Worm (Caenorhabditis elegans) whole organism, L4 larva: ENCODE measurements around the gene srab-3.
A peak's percentile ranks its signal among the peaks of the same experiment; 100 is the strongest.

Experiments
- F44E2.7 ChIP-seq: fragments of 200-800 bp; sonication (Bioruptor generic); IDR thresholded peaks from 2 replicates; pipeline ENCODE4 v2.1.2; 2022; ENCODE audit warnings: missing genetic modification characterization, missing compliant biosample characterization
- T20F7.1 ChIP-seq: fragments of 200-800 bp; sonication (Bioruptor generic); optimal IDR thresholded peaks from 2 replicates; lab custom pipeline; 2018; ENCODE audit warnings: mild to moderate bottlenecking, missing genetic modification characterization, missing compliant biosample characterization
- Y105C5A.15 ChIP-seq: fragments of 200-800 bp; sonication (Bioruptor generic); IDR thresholded peaks from 2 replicates; pipeline ENCODE4 v1.3.6; 2022; ENCODE audit warnings: missing genetic modification characterization, missing compliant biosample characterization
- Y75B8A.6 ChIP-seq: fragments of 200-800 bp; sonication (Bioruptor generic); IDR thresholded peaks from 2 replicates; pipeline ENCODE4 v1.3.6; 2022; ENCODE audit warnings: missing genetic modification reagents, missing genetic modification characterization, missing compliant biosample characterization
- aha-1 ChIP-seq: fragments of 150-350 bp; peaks from one replicate; lab custom pipeline; 2014; ENCODE audit warnings: missing biosample characterization, missing genetic modification characterization
- arid-1 ChIP-seq: fragments of 200-800 bp; sonication (Bioruptor generic); conservative IDR thresholded peaks from 2 replicates; pipeline ENCODE4 v1.3.6; 2022; ENCODE audit warnings: missing genetic modification reagents, missing genetic modification characterization, missing compliant biosample characterization
- ceh-44 ChIP-seq: fragments of 200-800 bp; sonication (Bioruptor generic); IDR thresholded peaks from 2 replicates; pipeline ENCODE4 v1.3.6; 2022; ENCODE audit warnings: missing genetic modification reagents, missing genetic modification characterization, missing compliant biosample characterization
- ceh-82 ChIP-seq: sonication (generic microtip); optimal IDR thresholded peaks from 2 replicates; lab custom pipeline; 2017; ENCODE audit warnings: missing biosample characterization, missing genetic modification characterization
- daf-12 ChIP-seq: fragments of 150-350 bp; optimal IDR thresholded peaks from 2 replicates; lab custom pipeline; 2014; ENCODE audit warnings: missing biosample characterization, missing genetic modification reagents, missing genetic modification characterization
- daf-16 ChIP-seq, 3 experiments: sonication (generic microtip); optimal IDR thresholded peaks; 2 replicates each; lab custom pipeline; 2016 to 2017; ENCODE audit warnings: missing genetic modification characterization in 3 of 3, missing genetic modification reagents in 3 of 3, mild to moderate bottlenecking in 2 of 3, missing compliant biosample characterization in 2 of 3, missing biosample characterization in 1 of 3, moderate library complexity in 1 of 3
- daf-8 ChIP-seq: fragments of 200-800 bp; sonication (Bioruptor generic); IDR thresholded peaks from 2 replicates; pipeline ENCODE4 v1.3.6; 2022; ENCODE audit warnings: missing genetic modification characterization, missing compliant biosample characterization
- dmd-6 ChIP-seq: fragments of 200-800 bp; sonication (Bioruptor generic); IDR thresholded peaks from 2 replicates; pipeline ENCODE4 v1.3.6; 2022; ENCODE audit warnings: missing genetic modification reagents, missing genetic modification characterization, missing compliant biosample characterization
- duxl-1 ChIP-seq: sonication (generic microtip); optimal IDR thresholded peaks from 2 replicates; lab custom pipeline; 2016; ENCODE audit warnings: mild to moderate bottlenecking, missing genetic modification characterization, moderate library complexity, missing compliant biosample characterization; ENCODE audit not compliant: poor library complexity
- dve-1 ChIP-seq: sonication (generic microtip); optimal IDR thresholded peaks from 2 replicates; lab custom pipeline; 2017; ENCODE audit warnings: antibody characterized with exemption, mild to moderate bottlenecking, missing genetic modification characterization, missing compliant biosample characterization; ENCODE audit not compliant: insufficient read depth
- egl-43 ChIP-seq: fragments of 200-800 bp; sonication (Bioruptor generic); IDR thresholded peaks from 2 replicates; pipeline ENCODE4 v1.3.6; 2022; ENCODE audit warnings: missing genetic modification reagents, missing genetic modification characterization, missing compliant biosample characterization
- fos-1 ChIP-seq: fragments of 150-350 bp; optimal IDR thresholded peaks from 2 replicates; lab custom pipeline; 2014; ENCODE audit warnings: missing biosample characterization, missing genetic modification characterization
- hlh-11 ChIP-seq: fragments of 200-800 bp; sonication (Bioruptor generic); optimal IDR thresholded peaks from 2 replicates; lab custom pipeline; 2018; ENCODE audit warnings: mild to moderate bottlenecking, missing genetic modification characterization, missing compliant biosample characterization
- hlh-30 ChIP-seq: sonication (generic microtip); optimal IDR thresholded peaks from 2 replicates; lab custom pipeline; 2017; ENCODE audit warnings: antibody characterized with exemption, mild to moderate bottlenecking, missing genetic modification characterization, missing compliant biosample characterization; ENCODE audit not compliant: insufficient read depth
- lim-7 ChIP-seq: fragments of 200-800 bp; sonication (Bioruptor generic); IDR thresholded peaks from 2 replicates; pipeline ENCODE4 v1.3.6; 2022; ENCODE audit warnings: missing genetic modification characterization, missing compliant biosample characterization
- lin-15B ChIP-seq: fragments of 150-350 bp; sonication (generic microtip); optimal IDR thresholded peaks from 3 replicates; lab custom pipeline; 2014; ENCODE audit warnings: missing biosample characterization, missing genetic modification characterization
- lsy-2 ChIP-seq, 2 experiments: fragments of 150-350 bp in 1 of 2; sonication (generic microtip) in 1 of 2; optimal IDR thresholded peaks; 2 replicates each; lab custom pipeline; 2014 to 2017; ENCODE audit warnings: missing biosample characterization in 2 of 2, missing genetic modification characterization in 2 of 2
- mdl-1 ChIP-seq, 2 experiments: fragments of 150-350 bp in 1 of 2; sonication (generic microtip) in 1 of 2; optimal IDR thresholded peaks; 2 replicates each; lab custom pipeline; 2014 to 2017; ENCODE audit warnings: missing biosample characterization in 2 of 2, missing genetic modification characterization in 2 of 2
- mdt-29 ChIP-seq: fragments of 200-800 bp; sonication (Bioruptor generic); IDR thresholded peaks from 2 replicates; pipeline ENCODE4 v1.3.6; 2022; ENCODE audit warnings: missing genetic modification reagents, missing genetic modification characterization, missing compliant biosample characterization
- mep-1 ChIP-seq: fragments of 150-350 bp; sonication (generic microtip); optimal IDR thresholded peaks from 3 replicates; lab custom pipeline; 2014; ENCODE audit warnings: missing biosample characterization, missing genetic modification characterization
- mxl-3 ChIP-seq: fragments of 200-800 bp; sonication (Bioruptor generic); optimal IDR thresholded peaks from 2 replicates; lab custom pipeline; 2018; ENCODE audit warnings: mild to moderate bottlenecking, missing genetic modification characterization, missing compliant biosample characterization
- nhr-237 ChIP-seq: sonication (generic microtip); optimal IDR thresholded peaks from 2 replicates; lab custom pipeline; 2017; ENCODE audit warnings: missing biosample characterization, missing genetic modification characterization
- nhr-28 ChIP-seq: fragments of 150-350 bp; optimal IDR thresholded peaks from 2 replicates; lab custom pipeline; 2014; ENCODE audit warnings: missing biosample characterization, missing genetic modification characterization
- nhr-42 ChIP-seq: fragments of 200-800 bp; sonication (Bioruptor generic); IDR thresholded peaks from 2 replicates; pipeline ENCODE4 v1.3.6; 2022; ENCODE audit warnings: missing genetic modification characterization, missing compliant biosample characterization
- nhr-76 ChIP-seq: fragments of 150-350 bp; optimal IDR thresholded peaks from 2 replicates; lab custom pipeline; 2014; ENCODE audit warnings: missing biosample characterization, missing genetic modification characterization
- nhr-77 ChIP-seq: fragments of 150-350 bp; optimal IDR thresholded peaks from 2 replicates; lab custom pipeline; 2014; ENCODE audit warnings: missing biosample characterization, missing genetic modification characterization
- pha-4 ChIP-seq, 2 experiments: fragments of 150-350 bp in 1 of 2; fragments of 200-800 bp in 1 of 2; sonication (Bioruptor generic) in 1 of 2; IDR thresholded peaks in 1 of 2; optimal IDR thresholded peaks in 1 of 2; 2 replicates each; pipeline versions ENCODE4 v1.3.6 to Lab custom; 2014 to 2022; ENCODE audit warnings: missing genetic modification characterization in 2 of 2, missing genetic modification reagents in 2 of 2, missing biosample characterization in 1 of 2, missing compliant biosample characterization in 1 of 2
- php-3 ChIP-seq: fragments of 200-800 bp; sonication (Bioruptor generic); IDR thresholded peaks from 2 replicates; pipeline ENCODE4 v1.3.6; 2022; ENCODE audit warnings: missing genetic modification reagents, missing genetic modification characterization, missing compliant biosample characterization
- pqm-1 ChIP-seq: sonication (generic microtip); optimal IDR thresholded peaks from 2 replicates; lab custom pipeline; 2017; ENCODE audit warnings: missing biosample characterization, missing genetic modification characterization
- saeg-2 ChIP-seq: fragments of 200-800 bp; sonication (Bioruptor generic); IDR thresholded peaks from 2 replicates; pipeline ENCODE4 v1.3.6; 2022; ENCODE audit warnings: missing genetic modification reagents, missing genetic modification characterization, missing compliant biosample characterization
- set-16 ChIP-seq: fragments of 200-800 bp; sonication (Bioruptor generic); IDR thresholded peaks from 2 replicates; pipeline ENCODE4 v1.3.6; 2022; ENCODE audit warnings: missing genetic modification reagents, missing genetic modification characterization, missing compliant biosample characterization
- snpc-4 ChIP-seq: fragments of 150-350 bp; optimal IDR thresholded peaks from 2 replicates; lab custom pipeline; 2014; ENCODE audit warnings: missing biosample characterization, missing genetic modification characterization
- spr-1 ChIP-seq: sonication (generic microtip); optimal IDR thresholded peaks from 2 replicates; lab custom pipeline; 2016; ENCODE audit warnings: mild to moderate bottlenecking, missing genetic modification characterization, missing compliant biosample characterization
- tag-97 ChIP-seq: fragments of 200-800 bp; sonication (Bioruptor generic); IDR thresholded peaks from 2 replicates; pipeline ENCODE4 v1.3.6; 2022; ENCODE audit warnings: missing genetic modification characterization, missing compliant biosample characterization
- unc-39 ChIP-seq: sonication (generic microtip); optimal IDR thresholded peaks from 2 replicates; lab custom pipeline; 2017; ENCODE audit warnings: missing biosample characterization, missing genetic modification characterization
- vab-7 ChIP-seq: fragments of 200-800 bp; sonication (Bioruptor generic); IDR thresholded peaks from 2 replicates; pipeline ENCODE4 v1.3.6; 2022; ENCODE audit warnings: missing genetic modification reagents, missing genetic modification characterization, missing compliant biosample characterization
- zag-1 ChIP-seq: fragments of 150-350 bp; optimal IDR thresholded peaks from 2 replicates; lab custom pipeline; 2014; ENCODE audit warnings: missing biosample characterization, missing genetic modification characterization
- zfp-3 ChIP-seq: fragments of 200-800 bp; sonication (Bioruptor generic); conservative IDR thresholded peaks from 2 replicates; pipeline ENCODE4 v1.3.6; 2022; ENCODE audit warnings: missing genetic modification reagents, missing genetic modification characterization, missing compliant biosample characterization
- ztf-11 ChIP-seq: fragments of 150-350 bp; optimal IDR thresholded peaks from 2 replicates; lab custom pipeline; 2014; ENCODE audit warnings: missing biosample characterization, missing genetic modification characterization

The srab-3 gene

ce11 chrV:5080853-5081338 is 26.8 kb downstream of the srab-3 start, which contains the start of gene Y58A7A.3 (continued):
- TF ChIP-seq fos-1 (no peak), saeg-2 (GFP tag; lab: Robert Waterston, UW) (no peak)

- TF ChIP-seq ceh-82 (tag; lab: Kevin White, UChicago) = no peak
- no peak for TF ChIP-seq Y105C5A.15 (GFP tag; lab: Robert Waterston, UW)
- no peak for TF ChIP-seq set-16
- no peak for TF ChIP-seq daf-12
- no peak for TF ChIP-seq daf-8 (GFP tag; lab: Robert Waterston, UW)
- no peak for TF ChIP-seq lim-7 (GFP tag; lab: Robert Waterston, UW)
These were observed 35.6 kb downstream of the srab-3 start, which contains the start of gene Y58A7A.2 for ce11 chrV:5072082-5072481. Gene Y58A7A.2 (minus strand): TSS chrV:5072182.

- TF ChIP-seq nhr-76 (tag; lab: Kevin White, UChicago) (no peak), vab-7 (no peak), Y75B8A.6 (GFP tag; lab: Robert Waterston, UW) (no peak), pha-4 (GFP tag; IDR thresholded peaks at IDR 0.05; lab: Robert Waterston, UW) (no peak), pha-4 (tag; optimal IDR thresholded peaks at IDR 0.05; lab: Kevin White, UChicago) (no peak), hlh-11 (tag; lab: Kevin White, UChicago) (no peak), aha-1 (no peak), lsy-2 (tag; optimal IDR thresholded peaks at IDR 0.05; lab: Kevin White, UChicago) (no peak), spr-1 (no peak), zag-1 (tag; lab: Kevin White, UChicago) (no peak), zfp-3 (GFP tag; lab: Robert Waterston, UW) (no peak), duxl-1 (tag; lab: Kevin White, UChicago) (no peak), saeg-2 (GFP tag; lab: Robert Waterston, UW) (no peak), nhr-28 (tag; lab: Kevin White, UChicago) (no peak), arid-1 (GFP tag; lab: Robert Waterston, UW) (no peak), ceh-44 (no peak), unc-39 (tag; lab: Kevin White, UChicago) (no peak)
These were observed 38.3 kb downstream of the srab-3 start, which contains the start of gene Y58A7A.1 for ce11 chrV:5069440-5069839. Gene Y58A7A.1 (minus strand): TSS chrV:5069540.

- TF ChIP-seq nhr-237 (no peak), mxl-3 (GFP tag; lab: Kevin White, UChicago) (no peak), nhr-28 (tag; lab: Kevin White, UChicago) (peak; percentile 84), hlh-30 (no peak), lsy-2 (tag; optimal IDR thresholded peaks at IDR 0.05; lab: Kevin White, UChicago) (peak in 1 of 2 experiments; percentile 26), T20F7.1 (GFP tag; lab: Kevin White, UChicago) (peak; percentile 41), nhr-42 (GFP tag; lab: Robert Waterston, UW) (no peak), snpc-4 (tag; lab: Kevin White, UChicago) (no peak), pqm-1 (tag; lab: Kevin White, UChicago) (peak; percentile 89), daf-8 (GFP tag; lab: Robert Waterston, UW) (no peak), nhr-77 (tag; lab: Kevin White, UChicago) (peak; percentile 47), mep-1 (no peak), mdl-1 (tag; optimal IDR thresholded peaks at IDR 0.05; lab: Kevin White, UChicago) (peak in 1 of 2 experiments; percentile 28), F44E2.7 (GFP tag; lab: Robert Waterston, UW) (no peak), lin-15B (no peak), hlh-11 (tag; lab: Kevin White, UChicago) (peak; percentile 43), tag-97 (GFP tag; lab: Robert Waterston, UW) (no peak), php-3 (GFP tag; lab: Robert Waterston, UW) (peak; percentile 57; the same call in 1 of the 2 replicates), dmd-6 (GFP tag; lab: Robert Waterston, UW) (peak; percentile 57), mdt-29 (GFP tag; lab: Robert Waterston, UW) (no peak), aha-1 (no peak), dve-1 (tag; lab: Kevin White, UChicago) (peak; percentile 70), egl-43 (no peak), daf-16 (GFP tag; optimal IDR thresholded peaks at IDR 0.05; lab: Kevin White, UChicago) (no peak), daf-16 (tag; optimal IDR thresholded peaks at IDR 0.05; lab: Kevin White, UChicago) (peak; percentile 72), ztf-11 (tag; lab: Kevin White, UChicago) (no peak)
These were observed 40.3 kb downstream of the srab-3 start for ce11 chrV:5067390-5067789.
